Fruit fly (Drosophila melanogaster) S2 (cell line): Measurements from ENCODE around the gene grim.

Experiments
- CG8478 ChIP-seq: fragments of >200 bp; optimal IDR thresholded peaks from 2 replicates; lab custom pipeline; 2018
- CTCF ChIP-seq, 2 experiments: fragments of >200 bp; optimal IDR thresholded peaks; 2 replicates each; lab custom pipeline; 2018

DNA sequence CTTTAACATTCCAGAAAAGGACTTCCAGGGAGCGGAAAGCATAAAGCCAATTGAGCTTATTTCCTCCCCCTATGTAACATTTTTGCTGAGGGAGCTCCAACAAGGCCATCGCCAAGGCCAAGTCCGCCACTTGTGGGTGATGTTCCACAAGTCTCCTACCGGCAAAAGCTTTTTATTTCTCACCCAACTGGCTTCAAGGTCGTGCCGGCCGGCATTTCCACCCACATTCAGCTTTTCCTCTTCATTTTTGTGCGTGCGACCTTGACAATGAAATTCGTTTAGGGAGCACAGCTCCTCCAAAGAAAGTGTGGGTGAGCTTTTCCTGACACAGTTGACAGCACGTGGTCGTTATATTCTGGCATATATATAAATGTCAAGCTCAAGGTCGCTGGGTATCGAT lies 1.6 kb upstream of the grim start:
- no peak for TF ChIP-seq CG8478
- TF ChIP-seq CTCF (optimal IDR thresholded peaks at IDR 0.05; lab: Kevin White, UChicago), result no peak
